Worm (Caenorhabditis elegans) whole organism, L1 larva: ENCODE results near the gene F57F5.3.

Source experiments
- C16A3.4 ChIP-seq: fragments of 150-350 bp; optimal IDR thresholded peaks from 2 replicates; lab custom pipeline; 2014; ENCODE audit warnings: missing biosample characterization, missing genetic modification characterization
- F16B12.6 ChIP-seq: fragments of 150-350 bp; optimal IDR thresholded peaks from 2 replicates; lab custom pipeline; 2014; ENCODE audit warnings: missing biosample characterization, missing genetic modification characterization
- Y116A8C.19 ChIP-seq: sonication (generic microtip); optimal IDR thresholded peaks from 2 replicates; lab custom pipeline; 2016; ENCODE audit warnings: missing compliant biosample characterization, missing genetic modification characterization, borderline replicate concordance
- aly-2 ChIP-seq: fragments of 150-350 bp; optimal IDR thresholded peaks from 2 replicates; lab custom pipeline; 2014; ENCODE audit warnings: missing biosample characterization, missing genetic modification characterization
- blmp-1 ChIP-seq: fragments of 150-350 bp; optimal IDR thresholded peaks from 2 replicates; lab custom pipeline; 2014; ENCODE audit warnings: missing biosample characterization, missing genetic modification characterization
- ceh-63 ChIP-seq: fragments of 200-800 bp; sonication (Bioruptor generic); optimal IDR thresholded peaks from 2 replicates; lab custom pipeline; 2018; ENCODE audit warnings: mild to moderate bottlenecking, missing genetic modification characterization, missing compliant biosample characterization
- ceh-88 ChIP-seq: fragments of 200-800 bp; sonication (Bioruptor generic); IDR thresholded peaks from 2 replicates; pipeline ENCODE4 v1.3.6; 2022; ENCODE audit warnings: missing genetic modification characterization, missing compliant biosample characterization
- dpl-1 ChIP-seq, 3 experiments: fragments of 150-350 bp in 2 of 3; sonication (generic microtip) in 1 of 3; optimal IDR thresholded peaks; 2 replicates each; lab custom pipeline; 2014 to 2017; ENCODE audit warnings: missing biosample characterization in 3 of 3, missing genetic modification characterization in 3 of 3, missing genetic modification reagents in 3 of 3
- efl-1 ChIP-seq, 4 experiments: fragments of 150-350 bp; optimal IDR thresholded peaks in 3 of 4; peaks in 1 of 4; 1 replicate in 1 of 4; 2 replicates in 3 of 4; lab custom pipeline; 2014; ENCODE audit warnings: missing biosample characterization in 2 of 4, missing genetic modification characterization in 2 of 4, missing genetic modification reagents in 2 of 4
- egl-13 ChIP-seq: sonication (generic microtip); optimal IDR thresholded peaks from 2 replicates; lab custom pipeline; 2016; ENCODE audit warnings: missing genotype, missing genetic modification reagents, missing genetic modification characterization, missing compliant biosample characterization
- egl-27 ChIP-seq, 2 experiments: fragments of 150-350 bp in 1 of 2; sonication (generic microtip); optimal IDR thresholded peaks; 3 replicates each; lab custom pipeline; 2017 to 2018; ENCODE audit warnings: missing biosample characterization in 2 of 2, missing genetic modification characterization in 2 of 2, missing genetic modification reagents in 2 of 2
- elt-2 ChIP-seq: sonication (generic microtip); optimal IDR thresholded peaks from 2 replicates; lab custom pipeline; 2016; ENCODE audit warnings: missing genetic modification characterization, mild to moderate bottlenecking, inconsistent platforms, missing compliant biosample characterization, missing genetic modification reagents
- fkh-4 ChIP-seq: sonication (generic microtip); optimal IDR thresholded peaks from 2 replicates; lab custom pipeline; 2016; ENCODE audit warnings: missing compliant biosample characterization, missing genetic modification characterization, borderline replicate concordance
- fos-1 ChIP-seq: fragments of 150-350 bp; optimal IDR thresholded peaks from 2 replicates; lab custom pipeline; 2014; ENCODE audit warnings: missing biosample characterization, missing genetic modification characterization
- hlh-17 ChIP-seq: fragments of 200-800 bp; sonication (Bioruptor generic); optimal IDR thresholded peaks from 2 replicates; lab custom pipeline; 2018; ENCODE audit warnings: missing genetic modification characterization, mild to moderate bottlenecking, missing compliant biosample characterization, moderate library complexity, borderline replicate concordance
- hlh-4 ChIP-seq: sonication (generic microtip); optimal IDR thresholded peaks from 2 replicates; lab custom pipeline; 2016; ENCODE audit warnings: mild to moderate bottlenecking, missing genetic modification characterization, missing compliant biosample characterization
- hpl-2 ChIP-seq: fragments of 150-350 bp; optimal IDR thresholded peaks from 2 replicates; lab custom pipeline; 2014; ENCODE audit warnings: missing biosample characterization, missing genetic modification reagents, missing genetic modification characterization
- isw-1 ChIP-seq: fragments of 200-800 bp; sonication (Bioruptor generic); IDR thresholded peaks from 2 replicates; pipeline ENCODE4 v1.3.6; 2022; ENCODE audit warnings: missing genetic modification characterization, missing compliant biosample characterization
- lin-15B ChIP-seq: fragments of 150-350 bp; sonication (generic microtip); optimal IDR thresholded peaks from 3 replicates; lab custom pipeline; 2014; ENCODE audit warnings: missing biosample characterization, missing genetic modification characterization
- lin-35 ChIP-seq, 2 experiments: fragments of 150-350 bp; optimal IDR thresholded peaks; 2 replicates each; lab custom pipeline; 2014; ENCODE audit warnings: missing biosample characterization in 2 of 2, missing genetic modification characterization in 2 of 2, missing genetic modification reagents in 2 of 2
- lir-3 ChIP-seq: sonication (generic microtip); optimal IDR thresholded peaks from 2 replicates; lab custom pipeline; 2016; ENCODE audit warnings: mild to moderate bottlenecking, missing genetic modification characterization, moderate library complexity, missing compliant biosample characterization; ENCODE audit not compliant: poor library complexity
- lsy-2 ChIP-seq, 2 experiments: fragments of 150-350 bp; optimal IDR thresholded peaks; 2 replicates each; lab custom pipeline; 2014; ENCODE audit warnings: missing biosample characterization in 2 of 2, missing genetic modification characterization in 2 of 2
- mab-9 ChIP-seq: fragments of 200-800 bp; sonication (Bioruptor generic); IDR thresholded peaks from 2 replicates; pipeline ENCODE4 v1.3.6; 2022; ENCODE audit warnings: missing genetic modification reagents, missing genetic modification characterization, missing compliant biosample characterization
- nhr-11 ChIP-seq: fragments of 150-350 bp; optimal IDR thresholded peaks from 2 replicates; lab custom pipeline; 2014; ENCODE audit warnings: missing biosample characterization, missing genetic modification characterization
- nhr-19 ChIP-seq: fragments of 200-800 bp; sonication (Bioruptor generic); conservative IDR thresholded peaks from 2 replicates; pipeline ENCODE4 v1.3.6; 2022; ENCODE audit warnings: missing genetic modification characterization, missing compliant biosample characterization
- nhr-237 ChIP-seq: fragments of 150-350 bp; optimal IDR thresholded peaks from 2 replicates; lab custom pipeline; 2014; ENCODE audit warnings: missing biosample characterization, missing genetic modification characterization
- nhr-28 ChIP-seq: fragments of 150-350 bp; optimal IDR thresholded peaks from 2 replicates; lab custom pipeline; 2014; ENCODE audit warnings: missing biosample characterization, missing genetic modification characterization
- nhr-76 ChIP-seq: sonication (generic microtip); optimal IDR thresholded peaks from 2 replicates; lab custom pipeline; 2017; ENCODE audit warnings: missing biosample characterization, missing genetic modification characterization
- nhr-85 ChIP-seq: sonication (generic microtip); peaks from one replicate; lab custom pipeline; 2016; ENCODE audit warnings: missing genetic modification characterization, inconsistent platforms, missing compliant biosample characterization
- nhr-90 ChIP-seq: sonication (generic microtip); optimal IDR thresholded peaks from 2 replicates; lab custom pipeline; 2016; ENCODE audit warnings: mild to moderate bottlenecking, missing genetic modification characterization, missing compliant biosample characterization; ENCODE audit not compliant: poor library complexity
- rnt-1 ChIP-seq: sonication (generic microtip); optimal IDR thresholded peaks from 2 replicates; lab custom pipeline; 2016; ENCODE audit warnings: mild to moderate bottlenecking, missing genetic modification characterization, moderate library complexity, missing compliant biosample characterization
- snpc-4 ChIP-seq: fragments of 150-350 bp; optimal IDR thresholded peaks from 2 replicates; lab custom pipeline; 2014; ENCODE audit warnings: missing biosample characterization, missing genetic modification characterization
- snu-23 ChIP-seq: sonication (generic microtip); optimal IDR thresholded peaks from 2 replicates; lab custom pipeline; 2016; ENCODE audit warnings: missing genetic modification characterization, missing compliant biosample characterization
- sox-4 ChIP-seq: sonication (generic microtip); optimal IDR thresholded peaks from 2 replicates; lab custom pipeline; 2016; ENCODE audit warnings: missing genetic modification characterization, missing compliant biosample characterization
- sup-37 ChIP-seq: fragments of 200-800 bp; sonication (Bioruptor generic); optimal IDR thresholded peaks from 2 replicates; lab custom pipeline; 2018; ENCODE audit warnings: mild to moderate bottlenecking, missing genetic modification characterization, missing compliant biosample characterization
- swsn-7 ChIP-seq: sonication (generic microtip); optimal IDR thresholded peaks from 2 replicates; lab custom pipeline; 2016; ENCODE audit warnings: missing genetic modification characterization, missing compliant biosample characterization
- tlp-1 ChIP-seq: fragments of 150-350 bp; optimal IDR thresholded peaks from 2 replicates; lab custom pipeline; 2014; ENCODE audit warnings: missing biosample characterization, missing genetic modification characterization
- unc-130 ChIP-seq: fragments of 150-350 bp; optimal IDR thresholded peaks from 2 replicates; lab custom pipeline; 2017; ENCODE audit warnings: missing biosample characterization, missing genetic modification characterization, inconsistent platforms
- unc-30 ChIP-seq: sonication (generic microtip); optimal IDR thresholded peaks from 2 replicates; lab custom pipeline; 2017; ENCODE audit warnings: missing biosample characterization, missing genetic modification characterization
- unc-86 ChIP-seq: sonication (generic microtip); optimal IDR thresholded peaks from 2 replicates; lab custom pipeline; 2016; ENCODE audit warnings: missing genetic modification characterization, missing compliant biosample characterization
- unc-98 ChIP-seq: fragments of 200-800 bp; sonication (Bioruptor generic); IDR thresholded peaks from 2 replicates; pipeline ENCODE4 v1.3.6; 2022; ENCODE audit warnings: missing genetic modification characterization, missing compliant biosample characterization
- ztf-11 ChIP-seq, 2 experiments: sonication (generic microtip); optimal IDR thresholded peaks; 2 replicates each; lab custom pipeline; 2016 to 2017; ENCODE audit warnings: missing genetic modification characterization in 2 of 2, missing biosample characterization in 1 of 2, missing compliant biosample characterization in 1 of 2
- ztf-4 ChIP-seq: fragments of 150-350 bp; optimal IDR thresholded peaks from 2 replicates; lab custom pipeline; 2014; ENCODE audit warnings: missing biosample characterization, missing genetic modification characterization

Gene F57F5.3

DNA sequence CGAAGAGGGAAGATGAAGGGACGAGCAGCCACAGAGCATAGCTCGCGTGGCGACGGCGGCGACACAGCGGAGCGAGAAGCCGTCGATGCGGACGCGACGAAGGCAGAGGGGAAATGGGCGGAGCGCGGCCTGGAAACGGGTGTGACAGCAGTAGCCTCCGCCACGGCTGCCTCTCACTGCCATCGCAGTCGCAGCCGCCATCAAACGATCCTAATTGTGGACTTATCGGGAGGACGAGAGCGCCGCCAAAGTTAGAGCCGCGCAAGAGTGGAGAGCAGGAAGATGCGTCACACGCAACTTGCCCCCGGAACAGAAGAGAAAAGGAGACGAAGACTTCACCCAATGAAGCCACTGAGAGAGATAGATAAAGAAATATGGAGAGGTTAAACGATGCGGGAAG, 17.9 kb upstream of the F57F5.3 start (continued):
- TF ChIP-seq Y116A8C.19 (no peak), rnt-1 (tag; lab: Kevin White, UChicago) (no peak), snpc-4 (tag; lab: Kevin White, UChicago) (no peak), blmp-1 (tag; lab: Kevin White, UChicago) (no peak), hlh-4 (no peak), unc-30 (tag; lab: Kevin White, UChicago) (no peak), snu-23 (GFP tag; lab: Kevin White, UChicago) (peak; percentile 15), nhr-237 (tag; lab: Kevin White, UChicago) (no peak), nhr-90 (no peak), unc-98 (GFP tag; lab: Robert Waterston, UW) (no peak), egl-13 (tag; lab: Kevin White, UChicago) (peak; percentile 84), nhr-11 (no peak), hlh-17 (GFP tag; lab: Kevin White, UChicago) (no peak), mab-9 (GFP tag; lab: Robert Waterston, UW) (no peak), hpl-2 (no peak), elt-2 (no peak), F16B12.6 (tag; lab: Kevin White, UChicago) (no peak), sup-37 (GFP tag; lab: Kevin White, UChicago) (no peak), nhr-76 (tag; lab: Kevin White, UChicago) (no peak), unc-86 (tag; lab: Kevin White, UChicago) (peak; percentile 67), lsy-2 (tag; optimal IDR thresholded peaks at IDR 0.05; lab: Kevin White, UChicago) (peak in 1 of 2 experiments; percentile 3), ceh-63 (GFP tag; lab: Kevin White, UChicago) (peak; percentile 82), aly-2 (no peak), fos-1 (tag; lab: Kevin White, UChicago) (no peak), nhr-19 (0 out of 2 replicates have a peak, but pooled peaks have one; percentile 6), swsn-7 (tag; lab: Kevin White, UChicago) (peak; percentile 33), lin-35 (GFP tag; optimal IDR thresholded peaks at IDR 0.05; lab: Kevin White, UChicago) (peak in 1 of 2 experiments; percentile 8), dpl-1 (GFP tag; optimal IDR thresholded peaks at IDR 0.05; lab: Kevin White, UChicago) (no peak), fkh-4 (tag; lab: Kevin White, UChicago) (no peak), nhr-28 (tag; lab: Kevin White, UChicago) (no peak)

DNA sequence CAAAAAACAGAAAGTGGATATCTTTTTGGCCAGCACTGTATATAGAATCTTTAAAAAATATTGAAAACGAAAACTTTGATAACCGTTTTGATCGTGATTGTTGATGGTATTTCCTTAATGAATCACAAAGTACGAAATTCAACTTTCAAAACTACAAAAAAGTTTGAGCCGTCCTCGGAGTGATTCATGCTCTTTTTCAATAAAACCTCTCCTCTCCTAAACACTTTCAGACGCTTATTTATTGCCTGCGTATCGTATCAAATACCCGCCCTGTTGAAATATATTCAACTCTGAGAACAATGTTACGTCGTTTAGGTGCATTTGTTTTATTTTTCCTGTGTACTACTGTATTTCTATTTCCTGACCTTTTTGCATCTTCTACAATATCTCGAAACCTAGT, 14.5 kb upstream of the F57F5.3 start:
- TF ChIP-seq lin-15B (tag; lab: Kevin White, UChicago) (no peak), unc-130 (tag; lab: Kevin White, UChicago) (no peak), lir-3 (tag; lab: Kevin White, UChicago) (no peak), snu-23 (GFP tag; lab: Kevin White, UChicago) (no peak), efl-1 (optimal IDR thresholded peaks at IDR 0.05; lab: Kevin White, UChicago) (no peak), efl-1 (GFP tag; optimal IDR thresholded peaks at IDR 0.05 in 1 of 2; lab: Kevin White, UChicago) (no peak), sox-4 (tag; lab: Kevin White, UChicago) (no peak), egl-27 (tag; optimal IDR thresholded peaks at IDR 0.05; lab: Kevin White, UChicago) (no peak), isw-1 (no peak), C16A3.4 (tag; lab: Kevin White, UChicago) (no peak), ztf-4 (tag; lab: Kevin White, UChicago) (no peak), ceh-88 (no peak), unc-98 (GFP tag; lab: Robert Waterston, UW) (no peak), tlp-1 (tag; lab: Kevin White, UChicago) (no peak), fos-1 (tag; lab: Kevin White, UChicago) (no peak), ztf-11 (tag; optimal IDR thresholded peaks at IDR 0.05; lab: Kevin White, UChicago) (no peak), nhr-85 (tag; lab: Kevin White, UChicago) (no peak)
- TF ChIP-seq, all 84 proteins: peak for 0
